Worm (Caenorhabditis elegans) whole organism, L4 larva: ENCODE measurements around the gene sph-1.

Experiments used
- ceh-82 ChIP-seq: sonication (generic microtip); optimal IDR thresholded peaks from 2 replicates; lab custom pipeline; 2017; ENCODE audit warnings: missing biosample characterization, missing genetic modification characterization
- daf-8 ChIP-seq: fragments of 200-800 bp; sonication (Bioruptor generic); IDR thresholded peaks from 2 replicates; pipeline ENCODE4 v1.3.6; 2022; ENCODE audit warnings: missing genetic modification characterization, missing compliant biosample characterization
- duxl-1 ChIP-seq: sonication (generic microtip); optimal IDR thresholded peaks from 2 replicates; lab custom pipeline; 2016; ENCODE audit warnings: mild to moderate bottlenecking, missing genetic modification characterization, moderate library complexity, missing compliant biosample characterization; ENCODE audit not compliant: poor library complexity
- lin-15B ChIP-seq: fragments of 150-350 bp; sonication (generic microtip); optimal IDR thresholded peaks from 3 replicates; lab custom pipeline; 2014; ENCODE audit warnings: missing biosample characterization, missing genetic modification characterization
- lsy-2 ChIP-seq, 2 experiments: fragments of 150-350 bp in 1 of 2; sonication (generic microtip) in 1 of 2; optimal IDR thresholded peaks; 2 replicates each; lab custom pipeline; 2014 to 2017; ENCODE audit warnings: missing biosample characterization in 2 of 2, missing genetic modification characterization in 2 of 2
- nhr-10 ChIP-seq: fragments of 150-350 bp; optimal IDR thresholded peaks from 2 replicates; lab custom pipeline; 2014; ENCODE audit warnings: missing biosample characterization, missing genetic modification characterization
- pqm-1 ChIP-seq: sonication (generic microtip); optimal IDR thresholded peaks from 2 replicates; lab custom pipeline; 2017; ENCODE audit warnings: missing biosample characterization, missing genetic modification characterization
- snpc-4 ChIP-seq: fragments of 150-350 bp; optimal IDR thresholded peaks from 2 replicates; lab custom pipeline; 2014; ENCODE audit warnings: missing biosample characterization, missing genetic modification characterization
- zag-1 ChIP-seq: fragments of 150-350 bp; optimal IDR thresholded peaks from 2 replicates; lab custom pipeline; 2014; ENCODE audit warnings: missing biosample characterization, missing genetic modification characterization

DNA sequence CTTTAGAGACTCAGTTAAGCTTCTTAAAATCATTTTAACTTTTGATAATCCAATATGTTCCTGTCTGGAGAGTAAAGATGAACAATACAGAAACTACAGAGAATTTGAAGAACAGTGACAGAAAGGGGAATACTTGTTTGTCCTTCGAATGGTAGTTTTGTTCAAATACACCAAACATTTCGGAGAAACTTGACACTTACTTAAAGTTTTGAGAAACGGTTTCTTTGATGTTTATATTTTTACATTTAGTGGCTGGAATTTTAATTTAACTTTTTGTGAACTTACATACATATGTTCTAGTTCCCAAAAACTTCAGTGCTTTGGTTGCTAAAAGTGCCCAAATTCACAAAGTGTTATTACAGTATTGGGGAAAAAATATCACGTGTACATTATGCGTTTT is 23.8 kb upstream of the sph-1 start, which contains the start of gene B0218.5:
- TF ChIP-seq zag-1, result no peak
- TF ChIP-seq ceh-82, result no peak
- TF ChIP-seq daf-8 (GFP tag; lab: Robert Waterston, UW), result no peak
- TF ChIP-seq lin-15B (tag; lab: Kevin White, UChicago), result no peak
- no peak for TF ChIP-seq pqm-1 (tag; lab: Kevin White, UChicago)
- no peak for TF ChIP-seq snpc-4
- TF ChIP-seq duxl-1 (tag; lab: Kevin White, UChicago), result no peak
- no peak for TF ChIP-seq lsy-2 (tag; optimal IDR thresholded peaks at IDR 0.05; lab: Kevin White, UChicago)
- no peak for TF ChIP-seq nhr-10
